Fruit fly (Drosophila melanogaster) whole organism, embryonic: ENCODE data around the gene Ugt316A1.

Experiments
- Antp ChIP-seq: fragments of 200-800 bp; sonication (Bioruptor generic); optimal IDR thresholded peaks from 3 replicates; lab custom pipeline; 2016; ENCODE audit warnings: missing biosample characterization, missing genetic modification characterization
- BEAF-32 ChIP-seq: fragments of 200-800 bp; sonication (Bioruptor generic); optimal IDR thresholded peaks from 3 replicates; lab custom pipeline; 2017; ENCODE audit warnings: missing biosample characterization, missing genetic modification characterization, mild to moderate bottlenecking, moderate library complexity, missing genetic modification reagents
- Bgb ChIP-seq: fragments of 200-800 bp; sonication (Bioruptor generic); IDR thresholded peaks from 2 replicates; pipeline ENCODE4 v1.3.6; 2022; ENCODE audit warnings: missing biosample characterization, missing genetic modification characterization; ENCODE audit not compliant: partially characterized antibody
- CG10543 ChIP-seq: fragments of 200-800 bp; sonication (Bioruptor generic); optimal IDR thresholded peaks from 3 replicates; lab custom pipeline; 2017; ENCODE audit warnings: missing biosample characterization, mild to moderate bottlenecking, missing genetic modification characterization, moderate library complexity
- CG11093 ChIP-seq: fragments of 200-800 bp; sonication (Bioruptor generic); IDR thresholded peaks from 3 replicates; pipeline ENCODE4 v1.3.6; 2022; ENCODE audit warnings: missing biosample characterization, missing genetic modification characterization
- CG11398 ChIP-seq: fragments of 200-800 bp; sonication (Bioruptor generic); optimal IDR thresholded peaks from 2 replicates; lab custom pipeline; 2016; ENCODE audit warnings: missing biosample characterization, missing genetic modification characterization
- CG16863 ChIP-seq: fragments of 200-800 bp; sonication (Bioruptor generic); optimal IDR thresholded peaks from 3 replicates; lab custom pipeline; 2016; ENCODE audit warnings: missing biosample characterization, missing genetic modification characterization
- CG17359 ChIP-seq: fragments of 200-800 bp; sonication (Bioruptor generic); optimal IDR thresholded peaks from 3 replicates; lab custom pipeline; 2018; ENCODE audit warnings: missing biosample characterization, mild to moderate bottlenecking, missing genetic modification characterization, moderate library complexity
- CG17912 ChIP-seq: fragments of 200-800 bp; sonication (Bioruptor generic); optimal IDR thresholded peaks from 2 replicates; lab custom pipeline; 2018; ENCODE audit warnings: missing biosample characterization, mild to moderate bottlenecking, missing genetic modification characterization
- CG2116 ChIP-seq: fragments of 200-800 bp; sonication (Bioruptor generic); optimal IDR thresholded peaks from 3 replicates; lab custom pipeline; 2018; ENCODE audit warnings: missing biosample characterization, mild to moderate bottlenecking, missing genetic modification characterization
- CG32532 ChIP-seq: fragments of 200-800 bp; sonication (Bioruptor generic); IDR thresholded peaks from 2 replicates; pipeline ENCODE4 v1.3.6; 2022; ENCODE audit warnings: missing biosample characterization, missing genetic modification characterization
- CG3726 ChIP-seq: fragments of 200-800 bp; sonication (Bioruptor generic); IDR thresholded peaks from 3 replicates; pipeline ENCODE4, ENCODE4 v1.3.6; 2022; ENCODE audit warnings: missing biosample characterization, missing genetic modification characterization
- CG4282 ChIP-seq: fragments of 200-800 bp; sonication (Bioruptor generic); optimal IDR thresholded peaks from 2 replicates; lab custom pipeline; 2016; ENCODE audit warnings: missing biosample characterization, missing genetic modification characterization
- CG43689 ChIP-seq: fragments of 200-800 bp; sonication (Bioruptor generic); IDR thresholded peaks from 2 replicates; pipeline ENCODE4 v1.3.6; 2022; ENCODE audit warnings: missing biosample characterization, missing genetic modification characterization
- CG6272 ChIP-seq: fragments of 200-800 bp; sonication (Bioruptor generic); IDR thresholded peaks from 2 replicates; pipeline ENCODE4 v1.3.6; 2022; ENCODE audit warnings: missing biosample characterization, missing genetic modification characterization
- CG7963 ChIP-seq: fragments of 200-800 bp; sonication (Bioruptor generic); IDR thresholded peaks from 3 replicates; pipeline ENCODE4 v1.3.6; 2022; ENCODE audit warnings: missing biosample characterization, missing genetic modification characterization; ENCODE audit not compliant: partially characterized antibody
- CG9437 ChIP-seq: fragments of 200-800 bp; sonication (Bioruptor generic); optimal IDR thresholded peaks from 2 replicates; lab custom pipeline; 2018; ENCODE audit warnings: missing biosample characterization, mild to moderate bottlenecking, missing genetic modification characterization
- CG9817 ChIP-seq: fragments of 200-800 bp; sonication (Bioruptor generic); optimal IDR thresholded peaks from 2 replicates; lab custom pipeline; 2018; ENCODE audit warnings: missing biosample characterization, mild to moderate bottlenecking, missing genetic modification characterization, moderate library complexity
- CG9876 ChIP-seq: fragments of 200-800 bp; sonication (Bioruptor generic); optimal IDR thresholded peaks from 2 replicates; lab custom pipeline; 2016; ENCODE audit warnings: missing biosample characterization, missing genetic modification characterization
- Doc2 ChIP-seq: fragments of 200-800 bp; sonication (Bioruptor generic); IDR thresholded peaks from 2 replicates; pipeline ENCODE4 v1.3.6; 2022; ENCODE audit warnings: missing biosample characterization, missing genetic modification characterization
- Drgx ChIP-seq: fragments of 200-800 bp; sonication (Bioruptor generic); IDR thresholded peaks from 2 replicates; pipeline ENCODE4 v1.3.6; 2022; ENCODE audit warnings: missing biosample characterization, missing genetic modification characterization
- E2f2 ChIP-seq: fragments of 200-800 bp; sonication (Bioruptor generic); IDR thresholded peaks from 2 replicates; pipeline ENCODE4 v1.3.6; 2022; ENCODE audit warnings: missing biosample characterization, missing genetic modification characterization
- Ets97D ChIP-seq: fragments of 200-800 bp; sonication (Bioruptor generic); optimal IDR thresholded peaks from 3 replicates; lab custom pipeline; 2016; ENCODE audit warnings: missing biosample characterization, missing genetic modification characterization
- Gug ChIP-seq: fragments of 200-800 bp; sonication (Bioruptor generic); IDR thresholded peaks from 4 replicates; pipeline ENCODE4 v1.3.6; 2022; ENCODE audit warnings: missing biosample characterization, missing genetic modification characterization
- HLH3B ChIP-seq: fragments of 200-800 bp; sonication (Bioruptor generic); IDR thresholded peaks from 2 replicates; pipeline ENCODE4 v1.3.6; 2022; ENCODE audit warnings: missing biosample characterization, missing genetic modification characterization
- Hand ChIP-seq: fragments of 200-800 bp; sonication (Bioruptor generic); optimal IDR thresholded peaks from 2 replicates; lab custom pipeline; 2017; ENCODE audit warnings: mild to moderate bottlenecking, missing biosample characterization, missing genetic modification reagents, missing genetic modification characterization
- MTF-1 ChIP-seq: fragments of 200-800 bp; sonication (Bioruptor generic); optimal IDR thresholded peaks from 2 replicates; lab custom pipeline; 2018; ENCODE audit warnings: missing biosample characterization, mild to moderate bottlenecking, missing genetic modification characterization, borderline replicate concordance
- Mad ChIP-seq: fragments of 200-800 bp; sonication (Bioruptor generic); optimal IDR thresholded peaks from 2 replicates; lab custom pipeline; 2016; ENCODE audit warnings: missing biosample characterization, missing genetic modification characterization
- Pdp1 ChIP-seq, 2 experiments: fragments of 200-800 bp; sonication (Bioruptor generic); optimal IDR thresholded peaks; 3 replicates each; lab custom pipeline; 2016; ENCODE audit warnings: missing biosample characterization in 2 of 2, missing genetic modification characterization in 2 of 2, mild to moderate bottlenecking in 1 of 2, moderate library complexity in 1 of 2
- Rfx ChIP-seq: fragments of 200-800 bp; sonication (Bioruptor generic); IDR thresholded peaks from 2 replicates; pipeline ENCODE4 v1.3.6; 2022; ENCODE audit warnings: missing biosample characterization, missing genetic modification characterization
- Sox102F ChIP-seq: fragments of 200-800 bp; sonication (Bioruptor generic); optimal IDR thresholded peaks from 2 replicates; lab custom pipeline; 2018; ENCODE audit warnings: missing biosample characterization, mild to moderate bottlenecking, missing genetic modification characterization, moderate library complexity
- al ChIP-seq: fragments of 200-800 bp; sonication (Bioruptor generic); IDR thresholded peaks from 2 replicates; pipeline ENCODE4 v1.3.6; 2022; ENCODE audit warnings: missing biosample characterization, missing genetic modification characterization
- ap ChIP-seq: fragments of 200-800 bp; sonication (Bioruptor generic); IDR thresholded peaks from 2 replicates; pipeline ENCODE4 v1.3.6; 2022; ENCODE audit warnings: missing biosample characterization, missing genetic modification characterization
- bsh ChIP-seq, 2 experiments: fragments of 200-800 bp; sonication (Bioruptor generic); optimal IDR thresholded peaks; 2 replicates each; lab custom pipeline; 2017 to 2018; ENCODE audit warnings: mild to moderate bottlenecking in 2 of 2, missing biosample characterization in 2 of 2, missing genetic modification characterization in 2 of 2, moderate library complexity in 1 of 2
- crc ChIP-seq: fragments of 200-800 bp; sonication (Bioruptor generic); optimal IDR thresholded peaks from 2 replicates; lab custom pipeline; 2016; ENCODE audit warnings: missing biosample characterization, missing genetic modification characterization
- gem ChIP-seq: fragments of 200-800 bp; sonication (Bioruptor generic); optimal IDR thresholded peaks from 2 replicates; lab custom pipeline; 2019; ENCODE audit warnings: missing biosample characterization, mild to moderate bottlenecking, missing genetic modification characterization, moderate library complexity
- hkb ChIP-seq, 2 experiments: fragments of 200-800 bp in 1 of 2; fragments of >200 bp in 1 of 2; sonication (Bioruptor generic) in 1 of 2; IDR thresholded peaks in 1 of 2; optimal IDR thresholded peaks in 1 of 2; 2 replicates each; pipeline versions ENCODE4 v1.3.6 to Lab custom; 2017 to 2022; ENCODE audit warnings: missing biosample characterization in 1 of 2, missing genetic modification characterization in 1 of 2
- jing ChIP-seq: fragments of 200-800 bp; sonication (Bioruptor generic); optimal IDR thresholded peaks from 2 replicates; lab custom pipeline; 2018; ENCODE audit warnings: missing biosample characterization, mild to moderate bottlenecking, missing genetic modification characterization
- knrl ChIP-seq: fragments of 200-800 bp; sonication (Bioruptor generic); IDR thresholded peaks from 3 replicates; pipeline ENCODE4 v1.3.6; 2022; ENCODE audit warnings: missing biosample characterization, missing genetic modification characterization; ENCODE audit not compliant: partially characterized antibody
- lab ChIP-seq: fragments of 200-800 bp; sonication (Bioruptor generic); optimal IDR thresholded peaks from 3 replicates; lab custom pipeline; 2017; ENCODE audit warnings: missing biosample characterization, missing genetic modification characterization, mild to moderate bottlenecking, moderate library complexity, missing genetic modification reagents
- oc ChIP-seq: fragments of 200-800 bp; sonication (Bioruptor generic); optimal IDR thresholded peaks from 2 replicates; lab custom pipeline; 2018; ENCODE audit warnings: missing biosample characterization, mild to moderate bottlenecking, missing genetic modification characterization, moderate library complexity
- odd ChIP-seq: fragments of 200-800 bp; sonication (Bioruptor generic); optimal IDR thresholded peaks from 2 replicates; lab custom pipeline; 2017; ENCODE audit warnings: missing biosample characterization, mild to moderate bottlenecking, missing genetic modification characterization
- sd ChIP-seq: fragments of 200-800 bp; sonication (Bioruptor generic); optimal IDR thresholded peaks from 3 replicates; lab custom pipeline; 2018; ENCODE audit warnings: missing biosample characterization, mild to moderate bottlenecking, missing genetic modification characterization, moderate library complexity
- tll ChIP-seq, 2 experiments: fragments of 200-800 bp in 1 of 2; fragments of >200 bp in 1 of 2; sonication (Bioruptor generic) in 1 of 2; optimal IDR thresholded peaks; 2 replicates each; lab custom pipeline; 2017 to 2019; ENCODE audit warnings: missing biosample characterization in 2 of 2, missing genetic modification characterization in 2 of 2, mild to moderate bottlenecking in 1 of 2, moderate library complexity in 1 of 2
- vfl ChIP-seq: fragments of 200-800 bp; sonication (Bioruptor generic); optimal IDR thresholded peaks from 2 replicates; lab custom pipeline; 2016; ENCODE audit warnings: missing biosample characterization, missing genetic modification characterization
- z ChIP-seq: fragments of 200-800 bp; sonication (Bioruptor generic); IDR thresholded peaks from 3 replicates; pipeline ENCODE4 v1.3.6; 2022; ENCODE audit warnings: missing biosample characterization, missing genetic modification characterization
- zfh1 ChIP-seq: fragments of 200-800 bp; sonication (Bioruptor generic); IDR thresholded peaks from 3 replicates; pipeline ENCODE4 v1.3.6; 2022; ENCODE audit warnings: missing biosample characterization, missing genetic modification characterization

The Ugt316A1 gene

dm6 chr3L:19073029-19073908, 10.7 kb upstream of the Ugt316A1 start (continued):
- TF ChIP-seq Ets97D (GFP tag; lab: Kevin White, UChicago): no peak
- TF ChIP-seq CG6272: no peak
- peak in 1 of 2 experiments; percentile 7 for TF ChIP-seq bsh (GFP tag; optimal IDR thresholded peaks at IDR 0.05; lab: Kevin White, UChicago)
- TF ChIP-seq CG9817 (tag; lab: Kevin White, UChicago): no peak
- TF ChIP-seq CG3726 (GFP tag; lab: Robert Waterston, UW): no peak
- no peak for TF ChIP-seq Doc2
- no peak for TF ChIP-seq CG32532 (GFP tag; lab: Robert Waterston, UW)
- TF ChIP-seq Bgb: 0 out of 2 replicates have a peak, but pooled peaks have one; percentile 8
- 0 out of 2 replicates have a peak, but pooled peaks have one; percentile 7 for TF ChIP-seq E2f2
- TF ChIP-seq Antp (GFP tag; lab: Kevin White, UChicago): no peak
- TF ChIP-seq Hand: no peak
- TF ChIP-seq MTF-1 (GFP tag; lab: Kevin White, UChicago): no peak
- TF ChIP-seq CG43689 (GFP tag; lab: Robert Waterston, UW): 0 out of 2 replicates have a peak, but pooled peaks have one; percentile 17
- peak; percentile 30 for TF ChIP-seq oc (tag; lab: Kevin White, UChicago)
- no peak for TF ChIP-seq knrl
- no peak for TF ChIP-seq hkb (optimal IDR thresholded peaks at IDR 0.05; lab: Kevin White, UChicago)
- TF ChIP-seq hkb (GFP tag; IDR thresholded peaks at IDR 0.05; lab: Robert Waterston, UW): peak; percentile 53; the same call in 1 of the 2 replicates
- peak; percentile 22 for TF ChIP-seq lab (GFP tag; lab: Kevin White, UChicago)
- TF ChIP-seq BEAF-32 (GFP tag; lab: Kevin White, UChicago): no peak
- TF ChIP-seq tll (GFP tag; optimal IDR thresholded peaks at IDR 0.05; lab: Kevin White, UChicago): no peak
- TF ChIP-seq sd (tag; lab: Kevin White, UChicago): peak; percentile 94
- TF ChIP-seq CG4282: no peak
- peak; percentile 49; the same call in 1 of the 2 replicates for TF ChIP-seq Drgx
- no peak for TF ChIP-seq z
- 0 out of 2 replicates have a peak, but pooled peaks have one; percentile 6 for TF ChIP-seq Rfx (GFP tag; lab: Robert Waterston, UW)
- peak; percentile 11 for TF ChIP-seq CG11398
- TF ChIP-seq CG7963: no peak
- TF ChIP-seq CG11093: 0 out of 3 replicates have a peak, but pooled peaks have one; percentile 20
- no peak for TF ChIP-seq Gug (GFP tag; lab: Robert Waterston, UW)
- peak; percentile 34 for TF ChIP-seq Sox102F
- no peak for TF ChIP-seq jing
- no peak for TF ChIP-seq CG2116
- TF ChIP-seq CG17912 (GFP tag; lab: Kevin White, UChicago): peak; percentile 38
- peak; percentile 1 for TF ChIP-seq CG10543 (GFP tag; lab: Kevin White, UChicago)
- TF ChIP-seq CG16863: peak; percentile 18
- no peak for TF ChIP-seq al (GFP tag; lab: Robert Waterston, UW)
- TF ChIP-seq zfh1: 0 out of 3 replicates have a peak, but pooled peaks have one; percentile 32
- TF ChIP-seq Pdp1 (GFP tag; optimal IDR thresholded peaks at IDR 0.05; lab: Kevin White, UChicago): peak in 1 of 2 experiments; percentile 67
- TF ChIP-seq CG9876 (GFP tag; lab: Kevin White, UChicago): no peak
- no peak for TF ChIP-seq CG9437 (GFP tag; lab: Kevin White, UChicago)
- no peak for TF ChIP-seq crc
- TF ChIP-seq Mad (GFP tag; lab: Kevin White, UChicago): no peak
- TF ChIP-seq gem: peak; percentile 35
- TF ChIP-seq vfl (GFP tag; lab: Kevin White, UChicago): no peak
- peak; percentile 53 for TF ChIP-seq CG17359 (tag; lab: Kevin White, UChicago)
- TF ChIP-seq ap (GFP tag; lab: Robert Waterston, UW): 0 out of 2 replicates have a peak, but pooled peaks have one; percentile 31
- TF ChIP-seq HLH3B (GFP tag; lab: Robert Waterston, UW): peak; percentile 59; the same call in 1 of the 2 replicates
- peak; percentile 37 for TF ChIP-seq odd
